Fruit fly (Drosophila melanogaster) whole organism, prepupa: ENCODE measurements around the gene atms.

ENCODE experiments used
- CG11902 ChIP-seq: fragments of 200-800 bp; sonication (Bioruptor generic); optimal IDR thresholded peaks from 3 replicates; lab custom pipeline; 2016; ENCODE audit warnings: missing biosample characterization, missing genetic modification characterization
- CG1621 ChIP-seq: fragments of 200-800 bp; sonication (Bioruptor generic); optimal IDR thresholded peaks from 3 replicates; lab custom pipeline; 2018; ENCODE audit warnings: missing biosample characterization, mild to moderate bottlenecking, missing genetic modification characterization
- CG16779 ChIP-seq: fragments of 200-800 bp; sonication (Bioruptor generic); optimal IDR thresholded peaks from 3 replicates; lab custom pipeline; 2017; ENCODE audit warnings: missing biosample characterization, mild to moderate bottlenecking, missing genetic modification characterization
- CG6854 ChIP-seq: fragments of 200-800 bp; sonication (Bioruptor generic); optimal IDR thresholded peaks from 2 replicates; lab custom pipeline; 2017; ENCODE audit warnings: missing biosample characterization, mild to moderate bottlenecking, missing genetic modification characterization
- CG8632 ChIP-seq: fragments of 200-800 bp; sonication (Bioruptor generic); optimal IDR thresholded peaks from 3 replicates; lab custom pipeline; 2016; ENCODE audit warnings: missing biosample characterization, missing genetic modification characterization
- CG9139 ChIP-seq: fragments of 200-800 bp; sonication (Bioruptor generic); optimal IDR thresholded peaks from 3 replicates; lab custom pipeline; 2017; ENCODE audit warnings: missing biosample characterization, mild to moderate bottlenecking, missing genetic modification characterization
- Gug ChIP-seq: fragments of 200-800 bp; sonication (Bioruptor generic); IDR thresholded peaks from 2 replicates; pipeline ENCODE4 v1.3.6; 2022; ENCODE audit warnings: missing biosample characterization, missing genetic modification characterization
- Hr38 ChIP-seq: sonication (Bioruptor generic); optimal IDR thresholded peaks from 2 replicates; lab custom pipeline; 2016; ENCODE audit warnings: missing biosample characterization, missing genetic modification characterization
- Met ChIP-seq: fragments of 200-800 bp; sonication (Bioruptor generic); optimal IDR thresholded peaks from 3 replicates; lab custom pipeline; 2016; ENCODE audit warnings: missing biosample characterization, missing genetic modification characterization
- achi ChIP-seq: fragments of 200-800 bp; sonication (Bioruptor generic); optimal IDR thresholded peaks from 3 replicates; lab custom pipeline; 2016; ENCODE audit warnings: missing biosample characterization, missing genetic modification characterization
- eg ChIP-seq: fragments of 200-800 bp; sonication (Bioruptor generic); IDR thresholded peaks from 3 replicates; pipeline ENCODE4 v1.3.6; 2022; ENCODE audit warnings: missing biosample characterization, missing genetic modification characterization
- ss ChIP-seq, 2 experiments: fragments of 200-800 bp; sonication (Bioruptor generic); optimal IDR thresholded peaks; 2 replicates in 1 of 2; 3 replicates in 1 of 2; lab custom pipeline; 2017 to 2018; ENCODE audit warnings: mild to moderate bottlenecking in 2 of 2, missing biosample characterization in 2 of 2, missing genetic modification characterization in 2 of 2, moderate library complexity in 1 of 2
- svp ChIP-seq: fragments of 200-800 bp; sonication (Bioruptor generic); peaks from one replicate; lab custom pipeline; 2016; ENCODE audit warnings: missing biosample characterization, missing genetic modification characterization
- topi ChIP-seq: fragments of 200-800 bp; sonication (Bioruptor generic); optimal IDR thresholded peaks from 3 replicates; lab custom pipeline; 2016; ENCODE audit warnings: missing biosample characterization, missing genetic modification characterization

DNA sequence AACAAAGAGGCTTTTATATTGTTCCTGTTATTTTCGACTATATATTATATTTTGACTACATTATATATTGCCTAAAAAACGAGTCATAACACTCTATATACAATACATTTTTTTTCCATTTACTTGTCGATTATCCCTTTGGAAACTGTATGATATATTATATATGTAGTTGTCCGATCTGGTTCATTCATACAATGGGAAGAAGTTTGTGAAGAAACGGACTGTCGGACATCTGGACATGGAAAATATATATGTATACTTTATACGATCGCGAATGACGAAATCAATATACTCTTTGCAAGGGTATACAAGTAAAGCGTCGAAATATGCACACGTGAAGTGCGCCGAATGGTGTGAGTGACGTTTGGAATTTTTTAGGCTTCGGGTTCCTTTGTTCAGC is 23.0 kb upstream of the atms start:
- TF ChIP-seq achi (GFP tag; lab: Kevin White, UChicago) (no peak), CG1621 (tag; lab: Kevin White, UChicago) (no peak), CG11902 (GFP tag; lab: Kevin White, UChicago) (no peak), svp (peak; percentile 36), Met (no peak), CG8632 (GFP tag; lab: Kevin White, UChicago) (no peak), CG6854 (GFP tag; lab: Kevin White, UChicago) (no peak), Gug (GFP tag; lab: Robert Waterston, UW) (no peak), CG9139 (no peak), topi (GFP tag; lab: Kevin White, UChicago) (peak; percentile 32), CG16779 (tag; lab: Kevin White, UChicago) (no peak), ss (GFP tag; optimal IDR thresholded peaks at IDR 0.05; lab: Kevin White, UChicago) (no peak), Hr38 (no peak), eg (GFP tag; lab: Robert Waterston, UW) (no peak)
